Fruit fly (Drosophila melanogaster) whole organism, embryonic: ENCODE data around the gene CG45065.

ENCODE experiments used
- Abd-B ChIP-seq: fragments of 200-800 bp; sonication (Bioruptor generic); optimal IDR thresholded peaks from 2 replicates; lab custom pipeline; 2018; ENCODE audit warnings: missing biosample characterization, mild to moderate bottlenecking, missing genetic modification characterization, moderate library complexity
- Blimp-1 ChIP-seq: fragments of 200-800 bp; sonication (Bioruptor generic); optimal IDR thresholded peaks from 3 replicates; lab custom pipeline; 2018; ENCODE audit warnings: missing biosample characterization, missing genetic modification characterization, mild to moderate bottlenecking, moderate library complexity, missing genetic modification reagents
- CG10654 ChIP-seq: fragments of 200-800 bp; sonication (Bioruptor generic); optimal IDR thresholded peaks from 2 replicates; lab custom pipeline; 2016; ENCODE audit warnings: missing biosample characterization, missing genetic modification characterization
- CG11247 ChIP-seq: fragments of 200-800 bp; sonication (Bioruptor generic); IDR thresholded peaks from 2 replicates; pipeline ENCODE4 v1.3.6; 2022; ENCODE audit warnings: missing biosample characterization, missing genetic modification characterization
- CG1233 ChIP-seq: fragments of 200-800 bp; sonication (Bioruptor generic); optimal IDR thresholded peaks from 4 replicates; lab custom pipeline; 2018; ENCODE audit warnings: missing biosample characterization, mild to moderate bottlenecking, missing genetic modification characterization
- CG12769 ChIP-seq: fragments of 200-800 bp; sonication (Bioruptor generic); optimal IDR thresholded peaks from 2 replicates; lab custom pipeline; 2019; ENCODE audit warnings: missing biosample characterization, mild to moderate bottlenecking, missing genetic modification characterization, moderate library complexity
- CG13775 ChIP-seq: fragments of 200-800 bp; sonication (Bioruptor generic); optimal IDR thresholded peaks from 3 replicates; lab custom pipeline; 2017; ENCODE audit warnings: missing biosample characterization, mild to moderate bottlenecking, missing genetic modification characterization
- CG6654 ChIP-seq: fragments of 200-800 bp; sonication (Bioruptor generic); optimal IDR thresholded peaks from 2 replicates; lab custom pipeline; 2017; ENCODE audit warnings: missing biosample characterization, mild to moderate bottlenecking, missing genetic modification characterization
- CG8765 ChIP-seq: fragments of 200-800 bp; sonication (Bioruptor generic); IDR thresholded peaks from 2 replicates; pipeline ENCODE4 v1.3.6; 2022; ENCODE audit warnings: missing biosample characterization, missing genetic modification characterization
- CTCF ChIP-seq: fragments of 200-800 bp; sonication (Bioruptor generic); optimal IDR thresholded peaks from 2 replicates; lab custom pipeline; 2017; ENCODE audit warnings: missing biosample characterization, mild to moderate bottlenecking, missing genetic modification characterization, moderate library complexity
- Dip3 ChIP-seq: fragments of 200-800 bp; sonication (Bioruptor generic); optimal IDR thresholded peaks from 3 replicates; lab custom pipeline; 2016; ENCODE audit warnings: missing biosample characterization, missing genetic modification characterization
- Doc3 ChIP-seq: fragments of 200-800 bp; sonication (Bioruptor generic); IDR thresholded peaks from 3 replicates; pipeline ENCODE4 v1.3.6; 2022; ENCODE audit warnings: missing biosample characterization, missing genetic modification characterization; ENCODE audit not compliant: partially characterized antibody
- Drgx ChIP-seq: fragments of 200-800 bp; sonication (Bioruptor generic); IDR thresholded peaks from 2 replicates; pipeline ENCODE4 v1.3.6; 2022; ENCODE audit warnings: missing biosample characterization, missing genetic modification characterization
- Ets65A ChIP-seq: fragments of 200-800 bp; sonication (Bioruptor generic); peaks from one replicate; lab custom pipeline; 2016; ENCODE audit warnings: missing biosample characterization, missing genetic modification characterization
- Sin3A ChIP-seq: fragments of >200 bp; optimal IDR thresholded peaks from 2 replicates; lab custom pipeline; 2018
- Sox102F ChIP-seq: fragments of 200-800 bp; sonication (Bioruptor generic); optimal IDR thresholded peaks from 2 replicates; lab custom pipeline; 2018; ENCODE audit warnings: missing biosample characterization, mild to moderate bottlenecking, missing genetic modification characterization, moderate library complexity
- Trl ChIP-seq, 3 experiments: fragments of >200 bp in 2 of 3; fragments of 200-800 bp in 1 of 3; sonication (Bioruptor generic) in 1 of 3; optimal IDR thresholded peaks; 2 replicates in 1 of 3; 3 replicates in 2 of 3; lab custom pipeline; 2016 to 2017; ENCODE audit warnings: missing biosample characterization in 1 of 3, missing genetic modification characterization in 1 of 3
- ac ChIP-seq: fragments of 200-800 bp; sonication (Bioruptor generic); optimal IDR thresholded peaks from 3 replicates; lab custom pipeline; 2017; ENCODE audit warnings: missing biosample characterization, mild to moderate bottlenecking, missing genetic modification characterization
- aop ChIP-seq: fragments of 200-800 bp; sonication (Bioruptor generic); IDR thresholded peaks from 2 replicates; pipeline ENCODE4 v1.3.6; 2022; ENCODE audit warnings: missing biosample characterization, missing genetic modification characterization
- bab2 ChIP-seq: fragments of 200-800 bp; sonication (Bioruptor generic); optimal IDR thresholded peaks from 2 replicates; lab custom pipeline; 2016; ENCODE audit warnings: missing biosample characterization, missing genetic modification characterization
- bowl ChIP-seq: fragments of 200-800 bp; sonication (Bioruptor generic); IDR thresholded peaks from 2 replicates; pipeline ENCODE4 v1.3.6; 2022; ENCODE audit warnings: missing biosample characterization, missing genetic modification characterization
- crc ChIP-seq: fragments of 200-800 bp; sonication (Bioruptor generic); optimal IDR thresholded peaks from 2 replicates; lab custom pipeline; 2016; ENCODE audit warnings: missing biosample characterization, missing genetic modification characterization
- disco-r ChIP-seq: fragments of 200-800 bp; sonication (Bioruptor generic); optimal IDR thresholded peaks from 2 replicates; lab custom pipeline; 2016; ENCODE audit warnings: missing biosample characterization, missing genetic modification characterization
- dmrt99B ChIP-seq: fragments of 200-800 bp; sonication (Bioruptor generic); optimal IDR thresholded peaks from 2 replicates; lab custom pipeline; 2018; ENCODE audit warnings: missing biosample characterization, mild to moderate bottlenecking, missing genetic modification characterization, moderate library complexity
- eyg ChIP-seq: fragments of 200-800 bp; sonication (Bioruptor generic); optimal IDR thresholded peaks from 3 replicates; lab custom pipeline; 2016; ENCODE audit warnings: missing biosample characterization, missing genetic modification characterization
- gem ChIP-seq: fragments of 200-800 bp; sonication (Bioruptor generic); optimal IDR thresholded peaks from 2 replicates; lab custom pipeline; 2019; ENCODE audit warnings: missing biosample characterization, mild to moderate bottlenecking, missing genetic modification characterization, moderate library complexity
- gro ChIP-seq: fragments of 200-800 bp; sonication (Bioruptor generic); optimal IDR thresholded peaks from 2 replicates; lab custom pipeline; 2016; ENCODE audit warnings: missing biosample characterization, missing genetic modification characterization
- klu ChIP-seq: fragments of 200-800 bp; sonication (Bioruptor generic); IDR thresholded peaks from 2 replicates; pipeline ENCODE4 v1.3.6; 2022; ENCODE audit warnings: missing biosample characterization, missing genetic modification characterization
- oc ChIP-seq: fragments of 200-800 bp; sonication (Bioruptor generic); optimal IDR thresholded peaks from 2 replicates; lab custom pipeline; 2018; ENCODE audit warnings: missing biosample characterization, mild to moderate bottlenecking, missing genetic modification characterization, moderate library complexity
- p53 ChIP-seq: fragments of 200-800 bp; sonication (Bioruptor generic); optimal IDR thresholded peaks from 2 replicates; lab custom pipeline; 2016; ENCODE audit warnings: missing biosample characterization, missing genetic modification characterization
- ranshi ChIP-seq: fragments of 200-800 bp; sonication (Bioruptor generic); IDR thresholded peaks from 2 replicates; pipeline ENCODE4 v1.3.6; 2022; ENCODE audit warnings: missing biosample characterization, missing genetic modification characterization
- sens ChIP-seq: fragments of 200-800 bp; sonication (Bioruptor generic); peaks from one replicate; lab custom pipeline; 2016; ENCODE audit warnings: missing biosample characterization, missing genetic modification characterization
- sqz ChIP-seq: fragments of 200-800 bp; sonication (Bioruptor generic); optimal IDR thresholded peaks from 3 replicates; lab custom pipeline; 2018; ENCODE audit warnings: missing biosample characterization, mild to moderate bottlenecking, missing genetic modification characterization
- unpg ChIP-seq: fragments of 200-800 bp; sonication (Bioruptor generic); optimal IDR thresholded peaks from 3 replicates; lab custom pipeline; 2018; ENCODE audit warnings: missing biosample characterization, mild to moderate bottlenecking, missing genetic modification characterization, moderate library complexity
- vvl ChIP-seq: fragments of 200-800 bp; sonication (Bioruptor generic); IDR thresholded peaks from 2 replicates; pipeline ENCODE4 v1.3.6; 2022; ENCODE audit warnings: missing biosample characterization, missing genetic modification characterization
- zfh1 ChIP-seq: fragments of 200-800 bp; sonication (Bioruptor generic); IDR thresholded peaks from 3 replicates; pipeline ENCODE4 v1.3.6; 2022; ENCODE audit warnings: missing biosample characterization, missing genetic modification characterization

CG45065 gene

DNA sequence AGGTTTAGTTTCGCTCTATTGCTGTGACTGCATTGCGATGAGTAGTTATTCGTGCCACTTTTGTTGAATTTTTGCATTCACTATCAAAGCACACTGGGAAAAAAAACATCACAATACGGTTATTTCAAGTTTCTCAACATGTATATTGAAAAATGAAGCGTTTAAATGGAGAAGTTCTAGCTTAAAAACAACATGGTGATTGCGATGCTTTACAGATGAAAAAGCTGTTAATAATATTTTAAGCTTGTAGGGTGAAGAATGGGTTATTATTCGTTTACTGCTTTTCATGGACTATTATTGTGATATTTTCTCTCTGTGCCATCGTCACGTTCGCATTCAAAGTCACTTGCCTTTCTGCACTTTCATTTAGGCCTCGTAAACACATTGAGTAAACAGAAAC is 13.9 kb upstream of the CG45065 start:
- TF ChIP-seq sens (GFP tag; lab: Kevin White, UChicago), result peak; percentile 72
- no peak for TF ChIP-seq p53
- no peak for TF ChIP-seq ac (GFP tag; lab: Kevin White, UChicago)
- peak; percentile 3 for TF ChIP-seq dmrt99B (tag; lab: Kevin White, UChicago)
- peak; percentile 25 for TF ChIP-seq Sox102F (GFP tag; lab: Kevin White, UChicago)
- TF ChIP-seq gem, result peak; percentile 16

DNA sequence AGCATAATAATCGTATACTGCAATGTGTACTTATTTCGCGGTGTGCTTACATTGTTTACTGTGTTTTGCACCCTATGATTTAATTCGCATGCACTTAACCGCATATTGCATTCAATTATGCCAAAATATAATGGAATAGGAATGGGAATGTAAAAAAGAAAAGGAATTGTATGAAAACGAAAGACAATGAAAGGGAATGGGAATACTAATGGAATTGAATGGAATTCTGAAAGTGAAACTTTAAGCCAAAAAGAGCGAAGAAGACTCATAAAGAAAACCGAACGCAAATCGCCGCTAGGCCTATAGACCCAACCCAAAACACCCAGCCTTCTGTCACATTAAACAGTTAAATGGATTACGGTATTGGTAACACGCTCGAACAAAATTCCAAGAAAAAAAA is 11.5 kb upstream of the CG45065 start:
- TF ChIP-seq Blimp-1 (GFP tag; lab: Kevin White, UChicago) (peak; percentile 92), Trl (optimal IDR thresholded peaks at IDR 0.05; lab: Kevin White, UChicago) (no peak), Trl (GFP tag; optimal IDR thresholded peaks at IDR 0.05; lab: Kevin White, UChicago) (no peak), disco-r (GFP tag; lab: Kevin White, UChicago) (no peak)

DNA sequence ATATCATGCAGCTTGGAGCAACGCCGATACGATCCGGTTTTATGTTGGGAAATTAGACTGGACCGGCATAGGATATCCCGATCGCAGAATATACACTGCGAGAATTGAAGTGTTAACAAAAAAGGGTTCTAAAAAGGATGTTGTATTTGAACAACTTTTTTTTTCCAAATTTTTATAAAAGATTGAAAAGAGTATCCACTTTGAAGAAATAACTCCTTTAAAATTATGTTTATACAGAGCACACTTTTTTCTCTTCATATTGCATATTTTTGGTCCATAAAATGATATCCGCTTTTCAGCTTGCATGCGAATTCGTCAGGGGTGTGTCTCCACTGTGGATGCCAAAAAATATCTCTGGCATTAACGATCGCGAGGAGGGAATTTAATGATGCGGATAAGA is 9.9 kb upstream of the CG45065 start:
- TF ChIP-seq Doc3 (no peak), Drgx (GFP tag; lab: Robert Waterston, UW) (peak; percentile 52)

DNA sequence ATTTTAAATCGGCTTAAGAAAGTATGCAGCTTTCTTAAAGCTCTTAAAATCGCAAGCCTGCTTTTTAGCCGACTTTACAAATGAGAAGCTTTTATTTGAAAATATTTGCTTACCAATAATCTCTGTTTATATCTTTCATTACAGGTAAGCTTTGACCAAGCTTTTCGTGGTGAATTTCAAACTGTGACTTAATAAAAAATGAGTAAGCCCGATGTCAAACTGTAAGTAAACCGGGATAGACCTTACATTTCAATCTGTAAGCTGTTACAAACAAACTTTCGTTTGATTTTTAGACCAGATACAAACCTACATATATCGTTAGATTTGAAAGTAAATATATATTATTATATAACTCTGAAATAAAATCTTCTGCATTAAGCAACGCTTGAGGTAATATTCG is 3.2 kb upstream of the CG45065 start:
- TF ChIP-seq ranshi (GFP tag; lab: Robert Waterston, UW) (no peak), Blimp-1 (GFP tag; lab: Kevin White, UChicago) (peak; percentile 9), sqz (GFP tag; lab: Kevin White, UChicago) (peak; percentile 7), CG12769 (peak; percentile 74), bowl (no peak), crc (GFP tag; lab: Kevin White, UChicago) (no peak), Abd-B (GFP tag; lab: Kevin White, UChicago) (peak; percentile 11), CG1233 (no peak), CG6654 (GFP tag; lab: Kevin White, UChicago) (peak; percentile 97), klu (GFP tag; lab: Robert Waterston, UW) (no peak), oc (tag; lab: Kevin White, UChicago) (peak; percentile 35), gro (GFP tag; lab: Kevin White, UChicago) (no peak), Sin3A (lab: Kevin White, UChicago) (no peak)

DNA sequence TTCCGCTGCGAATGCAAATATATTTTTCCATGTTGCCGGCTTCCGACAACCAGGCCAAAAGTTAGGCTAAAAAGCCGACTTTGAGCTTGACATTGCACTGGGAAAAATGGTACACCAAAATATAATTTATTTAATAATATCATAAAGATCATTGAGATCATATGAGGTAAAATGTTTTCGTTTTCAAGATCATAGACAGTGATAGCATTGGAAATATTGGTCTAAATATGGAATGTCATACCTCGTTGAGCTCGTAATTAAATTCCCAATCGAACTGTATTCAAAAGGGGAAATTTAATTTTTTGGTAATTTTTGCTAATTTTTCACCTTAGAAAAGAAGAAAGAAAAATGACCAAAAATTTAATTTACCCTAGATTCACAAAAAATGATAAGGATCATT is 1.6 kb upstream of the CG45065 start:
- TF ChIP-seq aop (GFP tag; lab: Robert Waterston, UW) (no peak), CG8765 (no peak)
- TF ChIP-seq, all 482 proteins: peak for 0

DNA sequence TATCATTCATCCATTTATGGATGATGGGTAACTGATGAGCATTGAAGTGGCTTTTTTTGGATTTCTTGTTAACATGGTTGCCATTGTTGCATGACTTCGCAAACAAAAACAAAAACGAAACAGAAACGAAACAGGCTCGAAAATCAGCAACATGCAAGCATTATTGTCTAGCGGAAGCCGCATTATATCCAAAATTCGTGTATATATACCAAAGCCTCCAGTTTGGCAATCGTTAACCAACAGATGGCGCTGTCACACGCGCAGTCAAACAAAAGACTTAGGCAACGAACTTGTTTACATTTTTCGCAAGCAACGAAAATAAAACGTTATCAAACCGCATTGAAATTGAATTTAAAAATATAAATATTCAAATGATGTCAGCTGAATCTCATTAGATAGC is 3.5 kb downstream of the CG45065 start:
- TF ChIP-seq CG13775 (GFP tag; lab: Kevin White, UChicago) (no peak), vvl (GFP tag; lab: Robert Waterston, UW) (peak; percentile 53; the same call in 1 of the 2 replicates), zfh1 (no peak), CG10654 (GFP tag; lab: Kevin White, UChicago) (no peak), CG11247 (GFP tag; lab: Robert Waterston, UW) (peak; percentile 65), unpg (GFP tag; lab: Kevin White, UChicago) (no peak), Ets65A (GFP tag; lab: Kevin White, UChicago) (no peak), bab2 (GFP tag; lab: Kevin White, UChicago) (no peak), CTCF (GFP tag; lab: Kevin White, UChicago) (peak; percentile 86), eyg (no peak), Dip3 (GFP tag; lab: Kevin White, UChicago) (no peak)
